Fruit fly (Drosophila melanogaster) whole organism, embryonic: ENCODE results near the gene CG13690.
A peak's percentile ranks its signal among the peaks of the same experiment; 100 is the strongest.

Experiments
- C15 ChIP-seq: fragments of 200-800 bp; sonication (Bioruptor generic); IDR thresholded peaks from 3 replicates; pipeline ENCODE4 v1.3.6; 2022; ENCODE audit warnings: missing biosample characterization, missing genetic modification characterization
- CG10147 ChIP-seq: fragments of 200-800 bp; sonication (Bioruptor generic); optimal IDR thresholded peaks from 2 replicates; lab custom pipeline; 2019; ENCODE audit warnings: missing biosample characterization, mild to moderate bottlenecking, missing genetic modification characterization, moderate library complexity
- CG1024 ChIP-seq: fragments of 200-800 bp; sonication (Bioruptor generic); IDR thresholded peaks from 2 replicates; pipeline ENCODE4 v1.3.6; 2022; ENCODE audit warnings: missing biosample characterization, missing genetic modification characterization
- CG10431 ChIP-seq: fragments of 200-800 bp; sonication (Bioruptor generic); optimal IDR thresholded peaks from 3 replicates; lab custom pipeline; 2018; ENCODE audit warnings: missing biosample characterization, mild to moderate bottlenecking, missing genetic modification characterization
- CG11695 ChIP-seq: fragments of 200-800 bp; sonication (Bioruptor generic); IDR thresholded peaks from 3 replicates; pipeline ENCODE4 v1.3.6; 2022; ENCODE audit warnings: missing biosample characterization, missing genetic modification characterization
- CG12155 ChIP-seq: fragments of 200-800 bp; sonication (Bioruptor generic); optimal IDR thresholded peaks from 3 replicates; lab custom pipeline; 2016; ENCODE audit warnings: missing biosample characterization, missing genetic modification characterization
- CG12299 ChIP-seq: fragments of 200-800 bp; sonication (Bioruptor generic); optimal IDR thresholded peaks from 2 replicates; lab custom pipeline; 2018; ENCODE audit warnings: missing biosample characterization, mild to moderate bottlenecking, missing genetic modification characterization
- CG12659 ChIP-seq: fragments of 200-800 bp; sonication (Bioruptor generic); optimal IDR thresholded peaks from 3 replicates; lab custom pipeline; 2017; ENCODE audit warnings: mild to moderate bottlenecking, missing biosample characterization, missing genetic modification reagents, missing genetic modification characterization
- CG14441 ChIP-seq: fragments of 200-800 bp; sonication (Bioruptor generic); IDR thresholded peaks from 2 replicates; pipeline ENCODE4 v1.3.6; 2022; ENCODE audit warnings: missing biosample characterization, missing genetic modification characterization
- CG1602 ChIP-seq: fragments of 200-800 bp; sonication (Bioruptor generic); optimal IDR thresholded peaks from 3 replicates; lab custom pipeline; 2016; ENCODE audit warnings: missing biosample characterization, missing genetic modification characterization
- CG17361 ChIP-seq: fragments of 200-800 bp; sonication (Bioruptor generic); IDR thresholded peaks from 3 replicates; pipeline ENCODE4 v1.3.6; 2022; ENCODE audit warnings: missing biosample characterization, missing genetic modification characterization
- CG17829 ChIP-seq: fragments of 200-800 bp; optimal IDR thresholded peaks from 2 replicates; lab custom pipeline; 2019; ENCODE audit warnings: missing biosample characterization, mild to moderate bottlenecking, missing genetic modification characterization, moderate library complexity
- CG18262 ChIP-seq: fragments of 200-800 bp; optimal IDR thresholded peaks from 3 replicates; lab custom pipeline; 2019; ENCODE audit warnings: missing biosample characterization, mild to moderate bottlenecking, missing genetic modification characterization, moderate library complexity
- CG2678 ChIP-seq: fragments of 200-800 bp; sonication (Bioruptor generic); optimal IDR thresholded peaks from 3 replicates; lab custom pipeline; 2019; ENCODE audit warnings: missing biosample characterization, mild to moderate bottlenecking, missing genetic modification characterization, moderate library complexity
- CG34376 ChIP-seq: fragments of 200-800 bp; sonication (Bioruptor generic); optimal IDR thresholded peaks from 2 replicates; lab custom pipeline; 2018; ENCODE audit warnings: missing biosample characterization, mild to moderate bottlenecking, missing genetic modification characterization
- CG3838 ChIP-seq: fragments of 200-800 bp; sonication (Bioruptor generic); optimal IDR thresholded peaks from 3 replicates; lab custom pipeline; 2016; ENCODE audit warnings: missing biosample characterization, missing genetic modification characterization
- CG3847 ChIP-seq: fragments of 200-800 bp; sonication (Bioruptor generic); IDR thresholded peaks from 2 replicates; pipeline ENCODE4 v1.3.6; 2022; ENCODE audit warnings: missing biosample characterization, missing genetic modification characterization
- CG6254 ChIP-seq: fragments of 200-800 bp; sonication (Bioruptor generic); optimal IDR thresholded peaks from 3 replicates; lab custom pipeline; 2017; ENCODE audit warnings: mild to moderate bottlenecking, missing biosample characterization, missing genetic modification reagents, missing genetic modification characterization
- CG6654 ChIP-seq: fragments of 200-800 bp; sonication (Bioruptor generic); optimal IDR thresholded peaks from 2 replicates; lab custom pipeline; 2017; ENCODE audit warnings: missing biosample characterization, mild to moderate bottlenecking, missing genetic modification characterization
- CG7372 ChIP-seq: fragments of 200-800 bp; sonication (Bioruptor generic); IDR thresholded peaks from 2 replicates; pipeline ENCODE4 v1.3.6; 2022; ENCODE audit warnings: missing biosample characterization, missing genetic modification characterization
- CG7786 ChIP-seq: fragments of 200-800 bp; sonication (Bioruptor generic); optimal IDR thresholded peaks from 2 replicates; lab custom pipeline; 2016; ENCODE audit warnings: missing biosample characterization, missing genetic modification characterization
- CG7987 ChIP-seq: fragments of 200-800 bp; sonication (Bioruptor generic); optimal IDR thresholded peaks from 2 replicates; lab custom pipeline; 2018; ENCODE audit warnings: missing biosample characterization, mild to moderate bottlenecking, missing genetic modification characterization, moderate library complexity
- CG9609 ChIP-seq: fragments of 200-800 bp; sonication (Bioruptor generic); optimal IDR thresholded peaks from 3 replicates; lab custom pipeline; 2016; ENCODE audit warnings: missing biosample characterization, missing genetic modification characterization
- CG9932 ChIP-seq: fragments of 200-800 bp; sonication (Bioruptor generic); IDR thresholded peaks from 2 replicates; pipeline ENCODE4 v1.3.6; 2022; ENCODE audit warnings: missing biosample characterization, missing genetic modification characterization
- CkIIα-i1 ChIP-seq: fragments of 200-800 bp; sonication (Bioruptor generic); IDR thresholded peaks from 2 replicates; pipeline ENCODE4 v1.3.6; 2022; ENCODE audit warnings: missing biosample characterization, missing genetic modification characterization
- Doc2 ChIP-seq: fragments of 200-800 bp; sonication (Bioruptor generic); IDR thresholded peaks from 2 replicates; pipeline ENCODE4 v1.3.6; 2022; ENCODE audit warnings: missing biosample characterization, missing genetic modification characterization
- E2f1 ChIP-seq: fragments of 200-800 bp; sonication (Bioruptor generic); IDR thresholded peaks from 2 replicates; pipeline ENCODE4 v1.3.6; 2022; ENCODE audit warnings: missing biosample characterization, missing genetic modification characterization
- Ets65A ChIP-seq: fragments of 200-800 bp; sonication (Bioruptor generic); peaks from one replicate; lab custom pipeline; 2016; ENCODE audit warnings: missing biosample characterization, missing genetic modification characterization
- HmgD ChIP-seq: fragments of 200-800 bp; sonication (Bioruptor generic); optimal IDR thresholded peaks from 3 replicates; lab custom pipeline; 2016; ENCODE audit warnings: missing biosample characterization, missing genetic modification characterization
- Jarid2 ChIP-seq: fragments of 200-800 bp; sonication (Bioruptor generic); optimal IDR thresholded peaks from 3 replicates; lab custom pipeline; 2017; ENCODE audit warnings: mild to moderate bottlenecking, missing biosample characterization, missing genetic modification reagents, missing genetic modification characterization
- MESR4 ChIP-seq: fragments of 200-800 bp; sonication (Bioruptor generic); optimal IDR thresholded peaks from 2 replicates; lab custom pipeline; 2018; ENCODE audit warnings: missing biosample characterization, mild to moderate bottlenecking, missing genetic modification characterization, moderate library complexity
- Max ChIP-seq: fragments of 200-800 bp; sonication (Bioruptor generic); optimal IDR thresholded peaks from 2 replicates; lab custom pipeline; 2016; ENCODE audit warnings: missing biosample characterization, mild to moderate bottlenecking, missing genetic modification characterization
- Nf-YC ChIP-seq: fragments of 200-800 bp; optimal IDR thresholded peaks from 3 replicates; lab custom pipeline; 2019; ENCODE audit warnings: missing biosample characterization, mild to moderate bottlenecking, missing genetic modification characterization, moderate library complexity
- Pdp1 ChIP-seq, 2 experiments: fragments of 200-800 bp; sonication (Bioruptor generic); optimal IDR thresholded peaks; 3 replicates each; lab custom pipeline; 2016; ENCODE audit warnings: missing biosample characterization in 2 of 2, missing genetic modification characterization in 2 of 2, mild to moderate bottlenecking in 1 of 2, moderate library complexity in 1 of 2
- TFAM ChIP-seq: fragments of 200-800 bp; sonication (Bioruptor generic); optimal IDR thresholded peaks from 2 replicates; lab custom pipeline; 2017; ENCODE audit warnings: missing biosample characterization, missing genetic modification characterization, inconsistent platforms
- az2 ChIP-seq: fragments of 200-800 bp; sonication (Bioruptor generic); optimal IDR thresholded peaks from 3 replicates; lab custom pipeline; 2016; ENCODE audit warnings: missing biosample characterization, missing genetic modification characterization
- bigmax ChIP-seq: fragments of 200-800 bp; sonication (Bioruptor generic); optimal IDR thresholded peaks from 2 replicates; lab custom pipeline; 2018; ENCODE audit warnings: missing biosample characterization, mild to moderate bottlenecking, missing genetic modification characterization
- chif ChIP-seq, 2 experiments: fragments of 200-800 bp; sonication (Bioruptor generic); optimal IDR thresholded peaks; 3 replicates each; lab custom pipeline; 2016; ENCODE audit warnings: missing biosample characterization in 2 of 2, missing genetic modification characterization in 2 of 2
- dm ChIP-seq: fragments of 200-800 bp; sonication (Bioruptor generic); optimal IDR thresholded peaks from 3 replicates; lab custom pipeline; 2016; ENCODE audit warnings: missing biosample characterization, missing genetic modification characterization
- dysf ChIP-seq: fragments of 200-800 bp; sonication (Bioruptor generic); IDR thresholded peaks from 3 replicates; pipeline ENCODE4 v1.3.6; 2022; ENCODE audit warnings: missing biosample characterization, missing genetic modification characterization
- ewg ChIP-seq: fragments of 200-800 bp; sonication (Bioruptor generic); optimal IDR thresholded peaks from 3 replicates; lab custom pipeline; 2017; ENCODE audit warnings: mild to moderate bottlenecking, missing biosample characterization, missing genetic modification reagents, missing genetic modification characterization
- eyg ChIP-seq: fragments of 200-800 bp; sonication (Bioruptor generic); optimal IDR thresholded peaks from 3 replicates; lab custom pipeline; 2016; ENCODE audit warnings: missing biosample characterization, missing genetic modification characterization
- inv ChIP-seq: fragments of 200-800 bp; sonication (Bioruptor generic); IDR thresholded peaks from 2 replicates; pipeline ENCODE4 v1.3.6; 2022; ENCODE audit warnings: missing biosample characterization, missing genetic modification characterization; ENCODE audit not compliant: partially characterized antibody
- nom ChIP-seq: fragments of 200-800 bp; sonication (Bioruptor generic); optimal IDR thresholded peaks from 2 replicates; lab custom pipeline; 2017; ENCODE audit warnings: missing biosample characterization, missing genetic modification characterization, mild to moderate bottlenecking, moderate library complexity, missing genetic modification reagents
- pho ChIP-seq: fragments of 200-800 bp; sonication (Bioruptor generic); optimal IDR thresholded peaks from 2 replicates; lab custom pipeline; 2016; ENCODE audit warnings: missing biosample characterization, missing genetic modification characterization
- prd ChIP-seq, 3 experiments: fragments of >200 bp in 2 of 3; fragments of 200-800 bp in 1 of 3; sonication (Bioruptor generic) in 1 of 3; optimal IDR thresholded peaks in 2 of 3; IDR thresholded peaks in 1 of 3; 2 replicates in 2 of 3; 3 replicates in 1 of 3; pipeline versions ENCODE4 v1.3.6 to Lab custom; 2017 to 2022; ENCODE audit warnings: missing biosample characterization in 1 of 3, missing genetic modification characterization in 1 of 3
- ro ChIP-seq: fragments of 200-800 bp; sonication (Bioruptor generic); IDR thresholded peaks from 2 replicates; pipeline ENCODE4 v1.3.6; 2022; ENCODE audit warnings: missing biosample characterization, missing genetic modification characterization
- schlank ChIP-seq: fragments of 200-800 bp; sonication (Bioruptor generic); optimal IDR thresholded peaks from 2 replicates; lab custom pipeline; 2018; ENCODE audit warnings: missing biosample characterization, mild to moderate bottlenecking, missing genetic modification characterization
- so ChIP-seq: fragments of 200-800 bp; sonication (Bioruptor generic); IDR thresholded peaks from 3 replicates; pipeline ENCODE4 v1.3.6; 2022; ENCODE audit warnings: missing biosample characterization, missing genetic modification characterization
- twi ChIP-seq: fragments of 200-800 bp; optimal IDR thresholded peaks from 2 replicates; lab custom pipeline; 2019; ENCODE audit warnings: missing biosample characterization, mild to moderate bottlenecking, missing genetic modification characterization, moderate library complexity

Gene CG13690

DNA sequence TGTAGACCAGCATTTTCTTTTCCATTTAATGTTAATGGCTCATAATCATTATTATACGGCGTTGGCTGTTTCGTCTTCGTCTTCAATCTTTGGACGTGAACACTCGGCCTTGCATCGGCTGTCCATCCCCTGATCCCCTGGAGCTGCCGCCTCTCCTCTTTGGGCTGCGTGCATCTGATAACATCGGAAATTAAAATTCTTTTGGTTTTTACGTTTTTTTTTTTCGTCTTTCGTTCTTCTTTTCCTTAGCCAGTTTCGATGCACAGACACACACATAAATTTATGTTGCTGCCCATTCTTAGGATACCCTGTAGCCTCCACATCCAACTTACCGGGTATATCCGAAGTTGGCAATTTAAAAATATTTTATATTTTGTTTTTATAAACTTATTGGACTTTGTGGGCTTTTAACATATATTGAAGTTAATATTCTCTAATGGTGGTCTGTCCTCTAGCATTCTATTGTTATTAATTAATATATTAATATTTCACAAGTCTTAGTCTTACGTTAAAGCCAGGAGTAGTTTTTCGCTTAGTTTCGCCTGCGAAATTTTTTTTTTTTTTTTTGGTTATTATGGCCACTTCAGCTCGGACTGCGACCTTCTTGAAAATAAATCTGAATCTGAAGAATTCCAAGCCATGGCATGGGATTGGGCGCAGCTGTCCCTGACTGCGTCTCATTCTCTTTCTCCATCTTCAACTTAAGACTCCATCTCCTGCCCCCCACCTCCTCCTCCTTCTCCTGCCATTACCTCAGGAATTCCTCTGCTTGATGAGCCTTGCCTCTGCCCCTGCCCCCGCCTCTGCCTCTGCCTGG lies 21.4 kb upstream of the CG13690 start (continued):
- TF ChIP-seq Max (GFP tag; lab: Kevin White, UChicago) (peak; percentile 4), CG7786 (GFP tag; lab: Kevin White, UChicago) (no peak), MESR4 (no peak), C15 (GFP tag; lab: Robert Waterston, UW) (no peak), CG17361 (GFP tag; lab: Robert Waterston, UW) (peak; percentile 77), dm (GFP tag; lab: Kevin White, UChicago) (no peak), CG9932 (no peak), CG34376 (GFP tag; lab: Kevin White, UChicago) (no peak), CG12659 (GFP tag; lab: Kevin White, UChicago) (no peak), Nf-YC (no peak), TFAM (no peak), CG6254 (peak; percentile 29), prd (optimal IDR thresholded peaks at IDR 0.05; lab: Kevin White, UChicago) (no peak), prd (GFP tag; IDR thresholded peaks at IDR 0.05; lab: Robert Waterston, UW) (0 out of 3 replicates have a peak, but pooled peaks have one; percentile 40), CG10147 (GFP tag; lab: Kevin White, UChicago) (no peak), CG10431 (no peak), schlank (no peak), Ets65A (GFP tag; lab: Kevin White, UChicago) (no peak), HmgD (GFP tag; lab: Kevin White, UChicago) (no peak), E2f1 (GFP tag; lab: Robert Waterston, UW) (no peak), nom (GFP tag; lab: Kevin White, UChicago) (peak; percentile 75), inv (GFP tag; lab: Robert Waterston, UW) (no peak), CG3847 (no peak), Doc2 (no peak), pho (GFP tag; lab: Kevin White, UChicago) (no peak), CG9609 (GFP tag; lab: Kevin White, UChicago) (no peak), ewg (GFP tag; lab: Kevin White, UChicago) (no peak), az2 (GFP tag; lab: Kevin White, UChicago) (peak; percentile 30), CG18262 (tag; lab: Kevin White, UChicago) (peak; percentile 89), eyg (GFP tag; lab: Kevin White, UChicago) (no peak), bigmax (no peak), Pdp1 (GFP tag; optimal IDR thresholded peaks at IDR 0.05; lab: Kevin White, UChicago) (no peak), CG12155 (GFP tag; lab: Kevin White, UChicago) (no peak), CG1024 (GFP tag; lab: Robert Waterston, UW) (no peak), CkIIα-i1 (GFP tag; lab: Robert Waterston, UW) (no peak), CG2678 (tag; lab: Kevin White, UChicago) (peak; percentile 35), CG14441 (GFP tag; lab: Robert Waterston, UW) (no peak), CG6654 (GFP tag; lab: Kevin White, UChicago) (no peak), twi (tag; lab: Kevin White, UChicago) (peak; percentile 21), CG11695 (no peak), ro (GFP tag; lab: Robert Waterston, UW) (no peak), chif (GFP tag; optimal IDR thresholded peaks at IDR 0.05; lab: Kevin White, UChicago) (no peak), Jarid2 (no peak), dysf (GFP tag; lab: Robert Waterston, UW) (no peak), CG3838 (GFP tag; lab: Kevin White, UChicago) (no peak), CG7987 (GFP tag; lab: Kevin White, UChicago) (no peak), CG12299 (no peak), CG1602 (peak; percentile 42), CG17829 (tag; lab: Kevin White, UChicago) (peak; percentile 84), CG7372 (GFP tag; lab: Robert Waterston, UW) (no peak), so (GFP tag; lab: Robert Waterston, UW) (no peak)
